Worm (Caenorhabditis elegans) whole organism, L1 larva: ENCODE results near the gene mca-1.

Experiments
- alr-1 ChIP-seq: fragments of 200-800 bp; sonication (Bioruptor generic); optimal IDR thresholded peaks from 2 replicates; lab custom pipeline; 2018; ENCODE audit warnings: borderline replicate concordance, mild to moderate bottlenecking, missing genetic modification characterization, missing compliant biosample characterization
- elt-3 ChIP-seq, 6 experiments: fragments of 150-350 bp in 1 of 6; sonication (generic microtip); optimal IDR thresholded peaks; 2 replicates each; lab custom pipeline; 2017 to 2018; ENCODE audit warnings: missing biosample characterization in 6 of 6, missing genetic modification characterization in 6 of 6, inconsistent platforms in 1 of 6
- lir-3 ChIP-seq: sonication (generic microtip); optimal IDR thresholded peaks from 2 replicates; lab custom pipeline; 2016; ENCODE audit warnings: mild to moderate bottlenecking, missing genetic modification characterization, moderate library complexity, missing compliant biosample characterization; ENCODE audit not compliant: poor library complexity
- lsy-2 ChIP-seq, 2 experiments: fragments of 150-350 bp; optimal IDR thresholded peaks; 2 replicates each; lab custom pipeline; 2014; ENCODE audit warnings: missing biosample characterization in 2 of 2, missing genetic modification characterization in 2 of 2
- nhr-71 ChIP-seq: sonication (generic microtip); optimal IDR thresholded peaks from 2 replicates; lab custom pipeline; 2016; ENCODE audit warnings: mild to moderate bottlenecking, missing genetic modification characterization, moderate library complexity, missing compliant biosample characterization
- nhr-85 ChIP-seq: sonication (generic microtip); peaks from one replicate; lab custom pipeline; 2016; ENCODE audit warnings: missing genetic modification characterization, inconsistent platforms, missing compliant biosample characterization
- rnt-1 ChIP-seq: sonication (generic microtip); optimal IDR thresholded peaks from 2 replicates; lab custom pipeline; 2016; ENCODE audit warnings: mild to moderate bottlenecking, missing genetic modification characterization, moderate library complexity, missing compliant biosample characterization

DNA sequence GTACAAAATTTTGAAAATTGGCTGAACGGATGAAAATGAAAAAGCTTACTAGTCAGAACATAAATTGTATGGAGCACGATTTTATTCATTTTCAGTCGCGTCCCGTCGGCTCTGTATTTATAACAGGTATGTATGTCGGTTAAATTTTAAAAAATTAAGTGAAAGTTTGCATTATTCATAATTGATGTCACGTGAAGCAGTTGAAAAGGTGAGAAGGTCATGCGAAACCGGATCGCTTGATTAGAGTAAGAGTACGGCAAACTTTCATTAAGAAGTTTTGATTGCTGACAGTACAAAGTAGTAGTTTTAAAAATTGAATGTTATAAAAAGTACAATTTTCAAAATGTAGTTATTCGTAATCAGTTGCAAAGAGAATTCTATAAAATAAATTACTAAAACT, 38.5 kb upstream of the mca-1 start:
- TF ChIP-seq elt-3 (tag; optimal IDR thresholded peaks at IDR 0.05; lab: Kevin White, UChicago): no peak
- TF ChIP-seq lir-3 (tag; lab: Kevin White, UChicago): no peak
- peak; percentile 59 for TF ChIP-seq nhr-85 (tag; lab: Kevin White, UChicago)
- no peak for TF ChIP-seq lsy-2 (tag; optimal IDR thresholded peaks at IDR 0.05; lab: Kevin White, UChicago)
- TF ChIP-seq alr-1 (tag; lab: Kevin White, UChicago): no peak
- TF ChIP-seq rnt-1 (tag; lab: Kevin White, UChicago): no peak
- no peak for TF ChIP-seq nhr-71
